Worm (Caenorhabditis elegans) whole organism, midembryonic: ENCODE data around the gene lips-1.

Source experiments
- T22C8.4 ChIP-seq: fragments of 200-800 bp; sonication (Bioruptor generic); IDR thresholded peaks from 2 replicates; pipeline ENCODE4 v1.3.6; 2022; ENCODE audit warnings: missing genetic modification characterization, missing compliant biosample characterization
- cog-1 ChIP-seq: sonication (generic microtip); optimal IDR thresholded peaks from 2 replicates; lab custom pipeline; 2016; ENCODE audit warnings: missing genetic modification characterization, missing compliant biosample characterization
- flt-1 ChIP-seq: fragments of 200-800 bp; sonication (Bioruptor generic); IDR thresholded peaks from 2 replicates; pipeline ENCODE4 v1.3.6; 2022; ENCODE audit warnings: missing genetic modification characterization, missing compliant biosample characterization
- klf-2 ChIP-seq: fragments of 200-800 bp; sonication (Bioruptor generic); conservative IDR thresholded peaks from 2 replicates; pipeline ENCODE4 v1.3.6; 2022; ENCODE audit warnings: missing genetic modification reagents, missing genetic modification characterization, missing compliant biosample characterization
- med-1 ChIP-seq: sonication (generic microtip); optimal IDR thresholded peaks from 2 replicates; lab custom pipeline; 2017; ENCODE audit warnings: missing genetic modification characterization, mild to moderate bottlenecking, missing compliant biosample characterization, antibody characterized with exemption, missing genetic modification reagents; ENCODE audit not compliant: insufficient read depth
- ref-1 ChIP-seq: fragments of 200-800 bp; sonication (Bioruptor generic); conservative IDR thresholded peaks from 2 replicates; pipeline ENCODE4 v1.3.6; 2022; ENCODE audit warnings: missing genetic modification reagents, missing genetic modification characterization, missing compliant biosample characterization
- tab-1 ChIP-seq: fragments of 200-800 bp; sonication (Bioruptor generic); IDR thresholded peaks from 2 replicates; pipeline ENCODE4 v1.3.6; 2022; ENCODE audit warnings: missing genetic modification characterization, missing compliant biosample characterization
- ztf-23 ChIP-seq: fragments of 200-800 bp; sonication (Bioruptor generic); IDR thresholded peaks from 2 replicates; pipeline ENCODE4 v1.3.6; 2022; ENCODE audit warnings: missing genetic modification reagents, missing genetic modification characterization, missing compliant biosample characterization
- ztf-29 ChIP-seq: fragments of 200-800 bp; sonication (Bioruptor generic); IDR thresholded peaks from 2 replicates; pipeline ENCODE4 v1.3.6; 2022; ENCODE audit warnings: missing genetic modification reagents, missing genetic modification characterization, missing compliant biosample characterization

lips-1 gene

ce11 chrX:12515596-12516481, 23.3 kb downstream of the lips-1 start:
- TF ChIP-seq klf-2, result no peak
- no peak for TF ChIP-seq tab-1 (GFP tag; lab: Robert Waterston, UW)
- no peak for TF ChIP-seq ztf-29
- TF ChIP-seq flt-1, result no peak
- TF ChIP-seq T22C8.4 (GFP tag; lab: Robert Waterston, UW), result no peak
- TF ChIP-seq med-1 (GFP tag; lab: Kevin White, UChicago), result no peak
- no peak for TF ChIP-seq cog-1
- no peak for TF ChIP-seq ref-1 (GFP tag; lab: Robert Waterston, UW)
- no peak for TF ChIP-seq ztf-23 (GFP tag; lab: Robert Waterston, UW)

DNA sequence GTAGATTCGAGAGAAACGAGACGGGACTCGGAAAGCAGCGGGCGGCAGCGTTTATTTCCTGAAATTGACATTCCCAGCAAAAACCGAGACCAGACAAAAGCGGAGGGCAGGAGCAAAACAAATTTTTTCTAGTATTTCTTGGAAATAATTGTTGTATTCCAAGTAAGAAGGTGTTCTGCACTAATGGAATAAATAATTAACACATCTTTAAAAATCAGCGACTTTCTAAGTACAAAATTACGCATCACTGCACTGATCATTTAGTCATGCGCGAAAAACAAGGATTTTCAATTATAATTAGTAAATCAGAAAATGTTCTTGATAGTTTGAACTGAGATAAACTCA, 23.9 kb downstream of the lips-1 start:
- TF ChIP-seq T22C8.4 (GFP tag; lab: Robert Waterston, UW) (no peak), ref-1 (GFP tag; lab: Robert Waterston, UW) (no peak), ztf-23 (GFP tag; lab: Robert Waterston, UW) (no peak), cog-1 (no peak), ztf-29 (no peak), tab-1 (GFP tag; lab: Robert Waterston, UW) (no peak), klf-2 (no peak), flt-1 (no peak), med-1 (GFP tag; lab: Kevin White, UChicago) (no peak)

DNA sequence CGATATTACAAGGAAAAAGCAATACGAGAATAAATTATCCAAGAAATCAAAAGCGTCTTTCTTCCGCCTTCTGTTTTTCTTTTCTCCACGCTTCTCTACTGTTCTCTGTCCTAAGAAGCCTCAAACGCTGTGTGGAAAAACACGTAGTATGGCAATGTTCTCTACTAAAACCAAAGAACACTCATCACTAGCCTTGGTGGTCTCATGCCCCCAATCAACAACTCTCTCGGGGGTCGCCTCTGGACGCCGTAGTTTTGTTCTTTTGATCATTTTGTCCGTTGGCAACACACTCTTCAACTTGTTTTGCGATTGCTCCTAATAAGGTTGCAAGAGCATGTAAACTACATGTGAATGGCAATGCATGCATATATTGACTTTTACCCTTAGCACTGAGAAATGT, 24.7 kb downstream of the lips-1 start:
- TF ChIP-seq med-1 (GFP tag; lab: Kevin White, UChicago) (no peak), klf-2 (no peak), ztf-23 (GFP tag; lab: Robert Waterston, UW) (no peak), ztf-29 (no peak), tab-1 (GFP tag; lab: Robert Waterston, UW) (no peak), cog-1 (no peak), ref-1 (GFP tag; lab: Robert Waterston, UW) (no peak), T22C8.4 (GFP tag; lab: Robert Waterston, UW) (no peak), flt-1 (no peak)

DNA sequence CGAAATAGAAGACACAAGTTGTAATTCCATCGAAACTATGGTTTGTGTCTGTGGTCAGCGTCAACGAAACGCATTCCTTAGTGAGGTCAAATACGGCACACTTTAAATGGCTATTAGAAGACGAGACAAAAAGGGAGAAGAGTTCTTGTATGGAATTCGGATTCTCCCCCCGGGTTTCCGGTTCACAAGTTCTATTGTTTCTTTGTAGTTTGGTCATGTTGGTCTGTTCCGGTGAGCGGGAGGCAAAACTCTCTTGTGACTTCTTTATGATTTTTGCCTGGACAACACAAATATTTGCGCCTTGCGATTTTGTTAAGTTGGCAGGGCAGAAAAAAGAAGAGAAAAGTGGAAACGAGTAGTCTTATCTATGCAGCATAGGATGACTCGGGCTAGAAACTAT, 25.3 kb downstream of the lips-1 start:
- TF ChIP-seq cog-1 (no peak), ztf-23 (GFP tag; lab: Robert Waterston, UW) (no peak), T22C8.4 (GFP tag; lab: Robert Waterston, UW) (no peak), klf-2 (no peak)

- no peak for TF ChIP-seq cog-1
- no peak for TF ChIP-seq T22C8.4 (GFP tag; lab: Robert Waterston, UW)
- no peak for TF ChIP-seq ztf-29
- TF ChIP-seq ref-1 (GFP tag; lab: Robert Waterston, UW), result no peak
- TF ChIP-seq klf-2, result no peak
- TF ChIP-seq ztf-23 (GFP tag; lab: Robert Waterston, UW), result no peak
These were observed 25.9 kb downstream of the lips-1 start for ce11 chrX:12518469-12518868.

ce11 chrX:12518982-12519381, 26.4 kb downstream of the lips-1 start:
- TF ChIP-seq tab-1 (GFP tag; lab: Robert Waterston, UW) (no peak), cog-1 (no peak), med-1 (GFP tag; lab: Kevin White, UChicago) (no peak), T22C8.4 (GFP tag; lab: Robert Waterston, UW) (no peak), flt-1 (no peak), ztf-29 (no peak), ref-1 (GFP tag; lab: Robert Waterston, UW) (no peak), ztf-23 (GFP tag; lab: Robert Waterston, UW) (no peak), klf-2 (no peak)

ce11 chrX:12523071-12523483, 30.5 kb downstream of the lips-1 start:
- TF ChIP-seq ztf-29 (no peak), med-1 (GFP tag; lab: Kevin White, UChicago) (no peak), cog-1 (no peak), T22C8.4 (GFP tag; lab: Robert Waterston, UW) (no peak), klf-2 (no peak), flt-1 (no peak), ztf-23 (GFP tag; lab: Robert Waterston, UW) (no peak), ref-1 (GFP tag; lab: Robert Waterston, UW) (no peak), tab-1 (GFP tag; lab: Robert Waterston, UW) (no peak)

- no peak for TF ChIP-seq cog-1
These were observed 31.9 kb downstream of the lips-1 start for ce11 chrX:12524514-12524913.

DNA sequence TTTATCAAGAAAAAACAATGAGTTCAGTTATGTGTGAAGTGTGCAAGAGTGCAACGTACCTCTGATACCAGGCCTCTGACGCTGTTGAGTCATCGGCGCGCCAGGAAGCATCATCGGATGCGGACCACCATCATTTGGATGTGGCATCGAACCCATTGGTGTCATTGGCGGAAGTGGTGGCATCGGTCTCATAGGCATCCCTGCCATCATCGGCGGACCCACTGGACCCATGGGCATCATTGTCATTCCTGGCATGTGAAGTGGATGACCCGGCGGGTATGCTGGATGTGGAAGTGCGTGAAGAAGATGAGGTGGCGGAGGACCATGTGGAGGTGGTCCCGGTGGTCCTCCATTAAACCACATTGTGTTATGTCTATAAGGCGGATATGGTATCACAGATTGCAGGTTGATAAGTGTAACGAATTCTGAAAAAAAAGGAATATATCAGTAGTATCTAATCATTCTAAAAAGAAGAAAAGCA, 32.8 kb downstream of the lips-1 start, which contains the start of gene scd-1:
TSS of gene scd-1 (minus strand) at position 431 of the 481 bp plus-strand sequence.
- TF ChIP-seq ztf-23 (GFP tag; lab: Robert Waterston, UW), result no peak
- TF ChIP-seq cog-1, result no peak
- no peak for TF ChIP-seq tab-1 (GFP tag; lab: Robert Waterston, UW)
- no peak for TF ChIP-seq med-1 (GFP tag; lab: Kevin White, UChicago)
- TF ChIP-seq flt-1, result no peak
- TF ChIP-seq klf-2, result no peak
- TF ChIP-seq ref-1 (GFP tag; lab: Robert Waterston, UW), result no peak
- no peak for TF ChIP-seq T22C8.4 (GFP tag; lab: Robert Waterston, UW)
- TF ChIP-seq ztf-29, result no peak

DNA sequence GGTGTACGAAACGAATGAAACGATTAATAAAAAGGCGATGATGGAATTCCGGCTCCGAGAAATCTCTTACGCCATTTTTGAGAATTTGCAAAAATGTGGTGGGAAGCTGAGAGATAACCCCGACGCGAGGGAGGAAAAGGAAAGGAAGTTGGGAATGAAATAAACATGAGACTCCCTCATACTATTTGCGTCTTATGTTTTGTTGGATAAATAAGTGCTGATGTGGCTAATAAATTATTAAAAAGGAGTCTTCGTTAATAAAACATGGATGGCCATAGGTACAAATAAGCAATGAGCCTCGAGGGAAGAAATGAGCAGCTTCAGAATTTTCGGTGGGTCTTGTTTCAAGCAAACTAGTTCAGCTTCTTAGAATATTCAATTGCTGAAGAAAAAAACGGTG, 39.8 kb downstream of the lips-1 start:
- TF ChIP-seq med-1 (GFP tag; lab: Kevin White, UChicago) (no peak), flt-1 (no peak)
